Fruit fly (Drosophila melanogaster) whole organism, prepupa: Measurements from ENCODE around the gene CG42717.
A peak's percentile ranks its signal among the peaks of the same experiment; 100 is the strongest.

Source experiments
- Blimp-1 ChIP-seq: fragments of 200-800 bp; sonication (Bioruptor generic); optimal IDR thresholded peaks from 3 replicates; lab custom pipeline; 2017; ENCODE audit warnings: missing biosample characterization, missing genetic modification characterization, mild to moderate bottlenecking, moderate library complexity, missing genetic modification reagents
- CG10631 ChIP-seq: fragments of 200-800 bp; sonication (Bioruptor generic); optimal IDR thresholded peaks from 2 replicates; lab custom pipeline; 2016; ENCODE audit warnings: missing biosample characterization, missing genetic modification characterization
- CG11762 ChIP-seq: fragments of 200-800 bp; sonication (Bioruptor generic); optimal IDR thresholded peaks from 3 replicates; lab custom pipeline; 2016; ENCODE audit warnings: missing biosample characterization, missing genetic modification characterization; ENCODE audit not compliant: insufficient read depth
- CG15336 ChIP-seq: fragments of 200-800 bp; sonication (Bioruptor generic); IDR thresholded peaks from 2 replicates; pipeline ENCODE4 v1.3.6; 2022; ENCODE audit warnings: missing biosample characterization, missing genetic modification characterization
- CG16779 ChIP-seq: fragments of 200-800 bp; sonication (Bioruptor generic); optimal IDR thresholded peaks from 3 replicates; lab custom pipeline; 2017; ENCODE audit warnings: missing biosample characterization, mild to moderate bottlenecking, missing genetic modification characterization
- CG3032 ChIP-seq: fragments of 200-800 bp; optimal IDR thresholded peaks from 2 replicates; lab custom pipeline; 2019; ENCODE audit warnings: missing biosample characterization, mild to moderate bottlenecking, missing genetic modification characterization, moderate library complexity
- CG31627 ChIP-seq: fragments of 200-800 bp; sonication (Bioruptor generic); optimal IDR thresholded peaks from 3 replicates; lab custom pipeline; 2016; ENCODE audit warnings: missing biosample characterization, missing genetic modification characterization
- CG32006 ChIP-seq: fragments of 200-800 bp; sonication (Bioruptor generic); optimal IDR thresholded peaks from 3 replicates; lab custom pipeline; 2017; ENCODE audit warnings: missing biosample characterization, mild to moderate bottlenecking, missing genetic modification characterization
- CG34406 ChIP-seq: fragments of 200-800 bp; sonication (Bioruptor generic); optimal IDR thresholded peaks from 3 replicates; lab custom pipeline; 2016; ENCODE audit warnings: missing biosample characterization, missing genetic modification characterization
- CG3919 ChIP-seq: fragments of 200-800 bp; sonication (Bioruptor generic); optimal IDR thresholded peaks from 3 replicates; lab custom pipeline; 2016; ENCODE audit warnings: missing biosample characterization, missing genetic modification characterization
- CG4318 ChIP-seq: fragments of 200-800 bp; sonication (Bioruptor generic); optimal IDR thresholded peaks from 3 replicates; lab custom pipeline; 2017; ENCODE audit warnings: missing biosample characterization, mild to moderate bottlenecking, missing genetic modification characterization
- CG6163 ChIP-seq: fragments of 200-800 bp; sonication (Bioruptor generic); IDR thresholded peaks from 3 replicates; pipeline ENCODE4 v1.3.6; 2022; ENCODE audit warnings: missing biosample characterization, missing genetic modification characterization
- CG6276 ChIP-seq: fragments of 200-800 bp; sonication (Bioruptor generic); optimal IDR thresholded peaks from 2 replicates; lab custom pipeline; 2017; ENCODE audit warnings: missing biosample characterization, mild to moderate bottlenecking, missing genetic modification characterization
- CG6792 ChIP-seq: fragments of 200-800 bp; sonication (Bioruptor generic); optimal IDR thresholded peaks from 3 replicates; lab custom pipeline; 2016; ENCODE audit warnings: missing biosample characterization, missing genetic modification characterization
- CG6808 ChIP-seq: fragments of 200-800 bp; sonication (Bioruptor generic); optimal IDR thresholded peaks from 3 replicates; lab custom pipeline; 2017; ENCODE audit warnings: missing biosample characterization, missing genetic modification characterization, mild to moderate bottlenecking, moderate library complexity, missing genetic modification reagents
- CG6854 ChIP-seq: fragments of 200-800 bp; sonication (Bioruptor generic); optimal IDR thresholded peaks from 2 replicates; lab custom pipeline; 2017; ENCODE audit warnings: missing biosample characterization, mild to moderate bottlenecking, missing genetic modification characterization
- CG8319 ChIP-seq: fragments of 200-800 bp; sonication (Bioruptor generic); optimal IDR thresholded peaks from 3 replicates; lab custom pipeline; 2016; ENCODE audit warnings: missing biosample characterization, missing genetic modification characterization
- CG8632 ChIP-seq: fragments of 200-800 bp; sonication (Bioruptor generic); optimal IDR thresholded peaks from 3 replicates; lab custom pipeline; 2016; ENCODE audit warnings: missing biosample characterization, missing genetic modification characterization
- Eip75B ChIP-seq: fragments of 200-800 bp; sonication (Bioruptor generic); optimal IDR thresholded peaks from 3 replicates; lab custom pipeline; 2016; ENCODE audit warnings: missing biosample characterization, missing genetic modification characterization
- Eip78C ChIP-seq: fragments of 200-800 bp; sonication (Bioruptor generic); peaks from one replicate; lab custom pipeline; 2016; ENCODE audit warnings: missing biosample characterization, missing genetic modification characterization
- Eip93F ChIP-seq: fragments of 200-800 bp; sonication (Bioruptor generic); optimal IDR thresholded peaks from 2 replicates; lab custom pipeline; 2016; ENCODE audit warnings: missing biosample characterization, mild to moderate bottlenecking, missing genetic modification characterization
- Ets21C ChIP-seq: fragments of 200-800 bp; sonication (Bioruptor generic); optimal IDR thresholded peaks from 3 replicates; lab custom pipeline; 2016; ENCODE audit warnings: missing biosample characterization, missing genetic modification characterization
- Ets96B ChIP-seq: fragments of 200-800 bp; optimal IDR thresholded peaks from 2 replicates; lab custom pipeline; 2019; ENCODE audit warnings: missing biosample characterization, mild to moderate bottlenecking, missing genetic modification characterization, moderate library complexity
- Gug ChIP-seq: fragments of 200-800 bp; sonication (Bioruptor generic); IDR thresholded peaks from 2 replicates; pipeline ENCODE4 v1.3.6; 2022; ENCODE audit warnings: missing biosample characterization, missing genetic modification characterization
- Hr38 ChIP-seq: sonication (Bioruptor generic); optimal IDR thresholded peaks from 2 replicates; lab custom pipeline; 2016; ENCODE audit warnings: missing biosample characterization, missing genetic modification characterization
- Hr39 ChIP-seq: fragments of 200-800 bp; sonication (Bioruptor generic); optimal IDR thresholded peaks from 2 replicates; lab custom pipeline; 2016; ENCODE audit warnings: missing biosample characterization, missing genetic modification characterization
- Lpt ChIP-seq: fragments of 200-800 bp; sonication (Bioruptor generic); optimal IDR thresholded peaks from 3 replicates; lab custom pipeline; 2016; ENCODE audit warnings: missing biosample characterization, missing genetic modification characterization
- Met ChIP-seq: fragments of 200-800 bp; sonication (Bioruptor generic); optimal IDR thresholded peaks from 3 replicates; lab custom pipeline; 2016; ENCODE audit warnings: missing biosample characterization, missing genetic modification characterization
- OdsH ChIP-seq: fragments of 200-800 bp; sonication (Bioruptor generic); optimal IDR thresholded peaks from 3 replicates; lab custom pipeline; 2016; ENCODE audit warnings: missing biosample characterization, missing genetic modification characterization
- Smox ChIP-seq: fragments of 200-800 bp; sonication (Bioruptor generic); optimal IDR thresholded peaks from 3 replicates; lab custom pipeline; 2016; ENCODE audit warnings: missing biosample characterization, missing genetic modification characterization
- Sox102F ChIP-seq: fragments of 200-800 bp; sonication (Bioruptor generic); optimal IDR thresholded peaks from 2 replicates; lab custom pipeline; 2016; ENCODE audit warnings: missing biosample characterization, mild to moderate bottlenecking, missing genetic modification characterization
- Sox14 ChIP-seq: fragments of 200-800 bp; sonication (Bioruptor generic); optimal IDR thresholded peaks from 3 replicates; lab custom pipeline; 2016; ENCODE audit warnings: missing biosample characterization, missing genetic modification characterization
- Sox15 ChIP-seq: fragments of 200-800 bp; sonication (Bioruptor generic); optimal IDR thresholded peaks from 3 replicates; lab custom pipeline; 2016; ENCODE audit warnings: missing biosample characterization, missing genetic modification characterization
- achi ChIP-seq: fragments of 200-800 bp; sonication (Bioruptor generic); optimal IDR thresholded peaks from 3 replicates; lab custom pipeline; 2016; ENCODE audit warnings: missing biosample characterization, missing genetic modification characterization
- acj6 ChIP-seq: fragments of 200-800 bp; sonication (Bioruptor generic); optimal IDR thresholded peaks from 3 replicates; lab custom pipeline; 2016; ENCODE audit warnings: missing biosample characterization, missing genetic modification characterization
- dac ChIP-seq: fragments of 200-800 bp; sonication (Bioruptor generic); optimal IDR thresholded peaks from 2 replicates; lab custom pipeline; 2017; ENCODE audit warnings: missing biosample characterization, mild to moderate bottlenecking, missing genetic modification characterization
- dsx ChIP-seq: fragments of 200-800 bp; optimal IDR thresholded peaks from 3 replicates; lab custom pipeline; 2019; ENCODE audit warnings: missing biosample characterization, mild to moderate bottlenecking, missing genetic modification characterization, moderate library complexity; ENCODE audit not compliant: poor library complexity, severe bottlenecking
- esn ChIP-seq: fragments of 200-800 bp; sonication (Bioruptor generic); optimal IDR thresholded peaks from 2 replicates; lab custom pipeline; 2016; ENCODE audit warnings: missing biosample characterization, mild to moderate bottlenecking, missing genetic modification characterization, moderate library complexity
- fd85E ChIP-seq: fragments of 200-800 bp; sonication (Bioruptor generic); optimal IDR thresholded peaks from 3 replicates; lab custom pipeline; 2016; ENCODE audit warnings: missing biosample characterization, missing genetic modification characterization
- fkh ChIP-seq: fragments of 200-800 bp; sonication (Bioruptor generic); optimal IDR thresholded peaks from 3 replicates; lab custom pipeline; 2017; ENCODE audit warnings: missing biosample characterization, mild to moderate bottlenecking, missing genetic modification characterization, moderate library complexity
- net ChIP-seq: fragments of 200-800 bp; sonication (Bioruptor generic); optimal IDR thresholded peaks from 3 replicates; lab custom pipeline; 2016; ENCODE audit warnings: missing biosample characterization, missing genetic modification characterization
- pdm3 ChIP-seq: fragments of 200-800 bp; sonication (Bioruptor generic); optimal IDR thresholded peaks from 3 replicates; lab custom pipeline; 2016; ENCODE audit warnings: missing biosample characterization, missing genetic modification characterization
- salr ChIP-seq, 2 experiments: fragments of 200-800 bp; sonication (Bioruptor generic); optimal IDR thresholded peaks; 3 replicates each; lab custom pipeline; 2016 to 2018; ENCODE audit warnings: missing biosample characterization in 2 of 2, missing genetic modification characterization in 2 of 2, mild to moderate bottlenecking in 1 of 2
- spab ChIP-seq: fragments of 200-800 bp; sonication (Bioruptor generic); optimal IDR thresholded peaks from 2 replicates; lab custom pipeline; 2017; ENCODE audit warnings: missing biosample characterization, mild to moderate bottlenecking, missing genetic modification characterization, missing genetic modification reagents
- ss ChIP-seq, 2 experiments: fragments of 200-800 bp; sonication (Bioruptor generic); optimal IDR thresholded peaks; 2 replicates in 1 of 2; 3 replicates in 1 of 2; lab custom pipeline; 2017 to 2018; ENCODE audit warnings: mild to moderate bottlenecking in 2 of 2, missing biosample characterization in 2 of 2, missing genetic modification characterization in 2 of 2, moderate library complexity in 1 of 2
- svp ChIP-seq: fragments of 200-800 bp; sonication (Bioruptor generic); peaks from one replicate; lab custom pipeline; 2016; ENCODE audit warnings: missing biosample characterization, missing genetic modification characterization
- topi ChIP-seq: fragments of 200-800 bp; sonication (Bioruptor generic); optimal IDR thresholded peaks from 3 replicates; lab custom pipeline; 2016; ENCODE audit warnings: missing biosample characterization, missing genetic modification characterization
- vri ChIP-seq: fragments of 200-800 bp; sonication (Bioruptor generic); optimal IDR thresholded peaks from 3 replicates; lab custom pipeline; 2016; ENCODE audit warnings: missing biosample characterization, mild to moderate bottlenecking, missing genetic modification characterization

CG42717 gene

dm6 chr3L:16050887-16051258 is 17.9 kb upstream of the CG42717 start, which contains the start of gene Diap1:
TSS of gene Diap1 (minus strand) at chr3L:16051034.
- TF ChIP-seq achi (GFP tag; lab: Kevin White, UChicago) (peak; percentile 5), pdm3 (GFP tag; lab: Kevin White, UChicago) (no peak)

DNA sequence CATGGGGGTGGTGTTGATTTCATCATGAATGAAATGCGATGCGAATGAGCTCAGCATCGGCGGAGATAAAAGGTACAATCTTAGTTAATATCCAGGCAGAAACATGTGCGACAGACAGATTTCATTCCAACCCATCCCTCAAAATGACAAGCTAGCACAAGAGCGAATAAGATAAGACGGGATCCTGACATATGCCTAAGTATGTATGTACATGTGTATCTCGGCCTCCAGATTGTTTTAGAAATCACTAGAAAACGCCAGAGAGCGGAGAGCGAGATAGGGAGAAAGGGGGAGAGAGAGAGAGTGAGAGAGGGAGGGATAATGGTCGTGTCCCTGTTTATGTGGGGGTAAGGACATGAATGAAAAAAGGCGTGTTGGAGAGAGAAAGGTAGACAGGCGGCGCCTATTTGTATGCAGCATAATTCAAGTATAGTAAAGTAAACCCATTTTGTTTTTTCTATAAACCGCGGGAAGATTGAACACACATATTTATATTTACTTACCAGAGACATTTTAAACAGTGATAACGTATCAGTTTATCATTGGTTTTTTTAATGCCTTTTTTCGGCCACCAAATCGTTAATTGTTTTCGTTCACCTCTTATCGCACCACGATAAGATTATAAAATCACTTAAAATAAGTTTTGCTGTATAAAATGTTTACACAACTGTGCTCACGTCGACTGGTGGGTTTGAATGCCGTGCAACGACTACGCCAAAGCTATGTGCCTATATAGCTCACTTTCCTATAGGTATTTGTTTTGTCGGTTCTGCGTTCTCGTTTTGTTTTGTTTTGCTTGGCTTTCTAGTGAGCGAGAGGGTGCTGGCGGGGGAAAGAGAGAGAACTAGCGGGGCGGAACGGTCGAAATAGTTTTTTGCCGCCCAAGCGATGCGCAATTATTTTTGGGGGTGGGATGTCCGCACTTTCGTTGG is 17.2 kb upstream of the CG42717 start:
- TF ChIP-seq Sox14 (no peak), acj6 (GFP tag; lab: Kevin White, UChicago) (no peak), Eip78C (GFP tag; lab: Kevin White, UChicago) (peak; percentile 81), topi (GFP tag; lab: Kevin White, UChicago) (no peak), achi (GFP tag; lab: Kevin White, UChicago) (no peak), CG3032 (tag; lab: Kevin White, UChicago) (no peak), Ets21C (GFP tag; lab: Kevin White, UChicago) (no peak), Gug (GFP tag; lab: Robert Waterston, UW) (no peak), Met (GFP tag; lab: Kevin White, UChicago) (peak; percentile 21), Eip75B (no peak), CG31627 (no peak), CG11762 (no peak), CG8319 (GFP tag; lab: Kevin White, UChicago) (no peak), Ets96B (tag; lab: Kevin White, UChicago) (no peak), CG6276 (GFP tag; lab: Kevin White, UChicago) (peak; percentile 77), CG6808 (GFP tag; lab: Kevin White, UChicago) (peak; percentile 28), Lpt (GFP tag; lab: Kevin White, UChicago) (peak; percentile 68), CG3919 (GFP tag; lab: Kevin White, UChicago) (no peak), fkh (GFP tag; lab: Kevin White, UChicago) (peak; percentile 94), Blimp-1 (GFP tag; lab: Kevin White, UChicago) (no peak), CG32006 (GFP tag; lab: Kevin White, UChicago) (peak; percentile 52), OdsH (GFP tag; lab: Kevin White, UChicago) (no peak), ss (GFP tag; optimal IDR thresholded peaks at IDR 0.05; lab: Kevin White, UChicago) (peak; percentile 15 to 17), CG6163 (GFP tag; lab: Robert Waterston, UW) (peak; percentile 50), pdm3 (GFP tag; lab: Kevin White, UChicago) (peak; percentile 8), dac (GFP tag; lab: Kevin White, UChicago) (no peak), fd85E (GFP tag; lab: Kevin White, UChicago) (no peak), CG16779 (tag; lab: Kevin White, UChicago) (peak; percentile 56), CG6854 (GFP tag; lab: Kevin White, UChicago) (peak; percentile 52), net (GFP tag; lab: Kevin White, UChicago) (peak; percentile 25), Hr39 (GFP tag; lab: Kevin White, UChicago) (no peak), salr (GFP tag; optimal IDR thresholded peaks at IDR 0.05; lab: Kevin White, UChicago) (no peak), Sox102F (GFP tag; lab: Kevin White, UChicago) (no peak), CG4318 (GFP tag; lab: Kevin White, UChicago) (no peak), Eip93F (GFP tag; lab: Kevin White, UChicago) (peak; percentile 75), CG34406 (GFP tag; lab: Kevin White, UChicago) (no peak), Sox15 (GFP tag; lab: Kevin White, UChicago) (no peak), svp (GFP tag; lab: Kevin White, UChicago) (peak; percentile 38), CG8632 (no peak), dsx (GFP tag; lab: Kevin White, UChicago) (no peak), CG10631 (GFP tag; lab: Kevin White, UChicago) (no peak), CG15336 (GFP tag; lab: Robert Waterston, UW) (peak; percentile 67), spab (GFP tag; lab: Kevin White, UChicago) (no peak), Hr38 (GFP tag; lab: Kevin White, UChicago) (no peak), vri (peak; percentile 86), Smox (GFP tag; lab: Kevin White, UChicago) (no peak), CG6792 (GFP tag; lab: Kevin White, UChicago) (no peak), esn (GFP tag; lab: Kevin White, UChicago) (no peak)
